Fruit fly (Drosophila melanogaster): ENCODE measurements around the gene obe.

obe gene

DNA sequence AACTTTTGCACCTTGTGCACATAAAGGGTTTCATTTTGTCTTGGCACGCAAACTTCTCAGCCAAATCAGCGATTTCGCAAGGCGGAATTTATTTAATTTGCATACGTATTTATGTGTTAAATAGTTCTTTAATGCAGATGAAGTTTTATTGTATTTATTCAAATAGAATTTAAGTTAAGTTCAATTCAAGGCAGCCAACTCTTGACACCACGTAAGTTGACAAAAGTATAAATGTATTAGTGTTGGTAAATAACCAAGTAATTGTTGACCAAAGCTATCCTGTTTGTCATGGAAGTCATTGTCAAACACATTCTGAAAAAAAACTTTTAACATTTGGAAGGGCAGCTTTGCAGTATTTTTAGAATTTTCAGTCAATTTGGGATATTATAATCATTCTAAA lies 8.5 kb downstream of the obe start, which contains the start of gene maca:
Gene maca, plus strand, starts transcription at position 301 of the 400 bp plus-strand sequence.
- TF ChIP-seq vri (GFP tag; optimal IDR thresholded peaks at IDR 0.05) = no peak
- TF ChIP-seq fkh (GFP tag; optimal IDR thresholded peaks at IDR 0.05) = no peak
- TF ChIP-seq acj6 (GFP tag; optimal IDR thresholded peaks at IDR 0.05) = no peak
- no peak for TF ChIP-seq CG8119 (GFP tag; IDR thresholded peaks at IDR 0.05)
- TF ChIP-seq Sox14 (GFP tag; optimal IDR thresholded peaks at IDR 0.05) = no peak
- TF ChIP-seq eg (GFP tag; IDR thresholded peaks at IDR 0.05) = no peak
- no peak for TF ChIP-seq CG11762 (GFP tag; optimal IDR thresholded peaks at IDR 0.05; ENCODE audit: insufficient read depth)
- TF ChIP-seq CG16779 (tag; optimal IDR thresholded peaks at IDR 0.05) = no peak
- TF ChIP-seq fd85E (GFP tag; optimal IDR thresholded peaks at IDR 0.05) = no peak
- TF ChIP-seq CG3032 (tag; optimal IDR thresholded peaks at IDR 0.05) = no peak
- no peak for TF ChIP-seq esn (GFP tag; optimal IDR thresholded peaks at IDR 0.05)
- no peak for TF ChIP-seq pdm3 (GFP tag; optimal IDR thresholded peaks at IDR 0.05)
- TF ChIP-seq CG6276 (GFP tag; optimal IDR thresholded peaks at IDR 0.05) = no peak
- no peak for TF ChIP-seq Gug (GFP tag; IDR thresholded peaks at IDR 0.05)

DNA sequence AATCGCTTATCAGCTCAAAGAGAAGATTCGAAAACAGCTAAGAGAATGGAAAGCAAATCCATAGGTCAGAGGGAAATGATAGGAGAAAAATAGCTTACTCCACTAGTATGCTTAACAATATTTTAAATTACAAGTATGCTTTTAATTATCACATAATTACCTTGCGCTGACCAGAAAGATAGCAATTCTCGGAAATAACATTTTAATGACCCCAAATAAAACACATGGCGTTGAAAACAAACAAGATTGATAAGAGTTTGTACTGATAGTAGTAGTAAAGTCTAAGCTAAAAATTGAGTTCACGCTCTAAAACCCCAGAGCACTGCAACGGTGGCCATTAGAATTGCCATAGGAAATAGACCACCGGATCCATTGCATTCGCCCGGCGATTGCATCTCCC lies 21.9 kb downstream of the obe start:
- TF ChIP-seq fd85E (GFP tag; optimal IDR thresholded peaks at IDR 0.05) (no peak), svp (GFP tag) (peak; percentile 67), Smox (GFP tag; optimal IDR thresholded peaks at IDR 0.05) (no peak), CG11762 (GFP tag; optimal IDR thresholded peaks at IDR 0.05; ENCODE audit: insufficient read depth) (no peak), CG11294 (GFP tag; IDR thresholded peaks at IDR 0.05) (no peak)

dm6 chr3R:15508631-15509030 lies 22.8 kb downstream of the obe start, which contains the start of gene CG44014:
CG44014 (minus strand) TSS chr3R:15508886.
- TF ChIP-seq CG1621 (tag; optimal IDR thresholded peaks at IDR 0.05) (no peak), Ets96B (tag; optimal IDR thresholded peaks at IDR 0.05) (no peak), CG8119 (GFP tag; IDR thresholded peaks at IDR 0.05) (no peak), CG7368 (GFP tag; optimal IDR thresholded peaks at IDR 0.05) (no peak), vri (GFP tag; optimal IDR thresholded peaks at IDR 0.05) (peak; percentile 86), CG34406 (GFP tag; optimal IDR thresholded peaks at IDR 0.05) (no peak), dsx (GFP tag; optimal IDR thresholded peaks at IDR 0.05; ENCODE audit: poor library complexity, severe bottlenecking) (no peak), CG32006 (GFP tag; optimal IDR thresholded peaks at IDR 0.05) (no peak), achi (GFP tag; optimal IDR thresholded peaks at IDR 0.05) (no peak), Sox102F (GFP tag; optimal IDR thresholded peaks at IDR 0.05) (no peak), Eip93F (GFP tag; optimal IDR thresholded peaks at IDR 0.05) (no peak), Eip78C (GFP tag) (peak; percentile 12), Smox (GFP tag; optimal IDR thresholded peaks at IDR 0.05) (no peak), Eip75B (GFP tag; optimal IDR thresholded peaks at IDR 0.05) (no peak), CG3032 (tag; optimal IDR thresholded peaks at IDR 0.05) (no peak), CG15336 (GFP tag; IDR thresholded peaks at IDR 0.05) (no peak), svp (GFP tag) (peak; percentile 91), CG10631 (GFP tag; optimal IDR thresholded peaks at IDR 0.05) (no peak), Sox14 (GFP tag; optimal IDR thresholded peaks at IDR 0.05) (no peak), CG10669 (GFP tag; optimal IDR thresholded peaks at IDR 0.05) (no peak), CG11762 (GFP tag; optimal IDR thresholded peaks at IDR 0.05; ENCODE audit: insufficient read depth) (no peak)

DNA sequence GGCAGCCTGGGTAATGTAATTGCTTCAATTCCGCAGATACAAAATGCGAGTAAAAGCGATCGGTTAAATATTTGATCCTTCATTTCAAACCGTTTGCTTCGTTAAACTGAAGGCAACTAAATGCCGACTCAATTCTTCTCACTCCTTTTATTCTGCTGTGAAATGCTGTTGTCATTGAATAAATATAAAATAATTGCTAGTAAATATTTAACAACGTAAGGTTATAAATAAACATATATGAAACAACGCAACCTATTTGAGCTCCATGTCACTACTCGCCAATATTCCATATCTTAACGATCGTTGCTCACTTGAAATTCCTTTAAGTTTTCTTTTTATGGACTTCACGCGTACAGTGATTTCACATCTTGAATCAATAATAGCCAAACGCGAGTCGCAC lies 24.0 kb downstream of the obe start, which contains the start of gene CG44013:
Gene CG44013, minus strand, starts transcription at position 101 of the 400 bp plus-strand sequence.
- TF ChIP-seq svp (GFP tag) (peak; percentile 16), topi (GFP tag; optimal IDR thresholded peaks at IDR 0.05) (no peak), Eip78C (GFP tag) (peak; percentile 16), dac (GFP tag; optimal IDR thresholded peaks at IDR 0.05) (no peak), CG8319 (GFP tag; optimal IDR thresholded peaks at IDR 0.05) (no peak), fkh (GFP tag; optimal IDR thresholded peaks at IDR 0.05) (no peak)

- TF ChIP-seq Blimp-1 (GFP tag; optimal IDR thresholded peaks at IDR 0.05) = no peak
- no peak for TF ChIP-seq Met (GFP tag; optimal IDR thresholded peaks at IDR 0.05)
- TF ChIP-seq net (GFP tag; optimal IDR thresholded peaks at IDR 0.05) = no peak
- TF ChIP-seq Sox14 (GFP tag; optimal IDR thresholded peaks at IDR 0.05) = no peak
- no peak for TF ChIP-seq lz (GFP tag; optimal IDR thresholded peaks at IDR 0.05)
- TF ChIP-seq CG32006 (GFP tag; optimal IDR thresholded peaks at IDR 0.05) = no peak
- no peak for TF ChIP-seq CG8632 (GFP tag; optimal IDR thresholded peaks at IDR 0.05)
- TF ChIP-seq esn (GFP tag; optimal IDR thresholded peaks at IDR 0.05) = no peak
- no peak for TF ChIP-seq CG8319 (GFP tag; optimal IDR thresholded peaks at IDR 0.05)
- TF ChIP-seq CG16779 (tag; optimal IDR thresholded peaks at IDR 0.05) = no peak
- no peak for TF ChIP-seq Eip78C (GFP tag)
- TF ChIP-seq fd85E (GFP tag; optimal IDR thresholded peaks at IDR 0.05) = no peak
- no peak for TF ChIP-seq CG10669 (GFP tag; optimal IDR thresholded peaks at IDR 0.05)
- TF ChIP-seq CG3919 (GFP tag; optimal IDR thresholded peaks at IDR 0.05) = no peak
- TF ChIP-seq acj6 (GFP tag; optimal IDR thresholded peaks at IDR 0.05) = no peak
- TF ChIP-seq Hr39 (GFP tag; optimal IDR thresholded peaks at IDR 0.05) = no peak
Measured at dm6 chr3R:15512249-15512648, 26.4 kb downstream of the obe start.

Data from whole organism, prepupa.